Worm (Caenorhabditis elegans) whole organism, L4/young adult: Measurements from ENCODE around the gene lap-1.

Source experiments
- dao-5 ChIP-seq: sonication (generic microtip); optimal IDR thresholded peaks from 2 replicates; lab custom pipeline; 2016; ENCODE audit warnings: missing genotype, missing genetic modification characterization, moderate library complexity, missing compliant biosample characterization
- him-1 ChIP-seq: sonication (generic microtip); optimal IDR thresholded peaks from 2 replicates; lab custom pipeline; 2016; ENCODE audit warnings: missing genotype, missing genetic modification reagents, missing genetic modification characterization, missing compliant biosample characterization

DNA sequence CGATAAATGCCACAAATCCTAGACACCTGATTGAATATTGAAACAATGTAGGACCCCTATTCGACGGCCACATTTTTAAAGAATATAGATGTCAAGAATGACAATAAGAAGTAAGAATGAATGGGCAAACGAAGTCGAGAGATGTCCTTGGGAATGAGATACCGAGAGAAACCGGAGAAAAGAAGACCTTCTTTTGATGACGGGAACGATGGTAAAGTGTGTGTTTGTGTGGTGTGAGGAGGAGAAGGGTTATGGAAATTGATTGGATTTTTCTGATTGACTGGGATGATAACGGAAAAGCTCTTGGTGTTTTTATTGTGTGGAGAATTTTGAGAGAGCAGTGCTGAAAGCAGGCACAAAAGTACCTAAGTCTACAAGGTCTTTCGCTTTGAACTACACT lies 33.1 kb downstream of the lap-1 start, which contains the start of gene R05D3.9:
- no peak for TF ChIP-seq dao-5 (tag; lab: Kevin White, UChicago)
- no peak for TF ChIP-seq him-1 (tag; lab: Kevin White, UChicago)
